Fruit fly (Drosophila melanogaster): ENCODE results near the gene CG45075.

The CG45075 gene

DNA sequence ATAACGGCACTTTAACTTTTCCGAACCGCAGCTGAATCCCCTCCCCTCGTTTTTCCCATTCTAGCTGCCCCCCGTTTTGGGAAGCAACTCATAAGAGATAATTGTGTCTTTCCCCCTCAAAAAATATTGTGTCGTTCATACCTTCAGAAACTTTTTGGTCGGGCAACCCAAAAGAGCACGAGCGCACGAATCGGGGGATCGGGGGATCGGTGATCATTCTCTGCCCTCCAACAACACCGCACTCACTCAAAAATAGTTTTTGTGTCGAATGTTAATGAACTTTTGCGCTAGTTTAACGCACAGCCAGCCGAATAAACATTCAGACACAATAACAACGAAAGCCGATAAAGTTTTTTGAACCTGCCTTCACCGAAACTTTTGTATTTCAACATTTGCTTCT, 847 bp upstream of the CG45075 start (continued):
- no peak for TF ChIP-seq Asciz (GFP tag; optimal IDR thresholded peaks at IDR 0.05)
- no peak for TF ChIP-seq vnd (GFP tag; IDR thresholded peaks at IDR 0.05; ENCODE audit: partially characterized antibody)
- peak; percentile 81 for TF ChIP-seq sd (tag; optimal IDR thresholded peaks at IDR 0.05)
- no peak for TF ChIP-seq bcd (GFP tag; optimal IDR thresholded peaks at IDR 0.05)
- no peak for TF ChIP-seq Hmr (GFP tag; optimal IDR thresholded peaks at IDR 0.05)
- TF ChIP-seq Max (GFP tag; optimal IDR thresholded peaks at IDR 0.05): no peak
- TF ChIP-seq C15 (GFP tag; IDR thresholded peaks at IDR 0.05): no peak
- no peak for TF ChIP-seq HLH54F (GFP tag; optimal IDR thresholded peaks at IDR 0.05)
- no peak for TF ChIP-seq caup (GFP tag; optimal IDR thresholded peaks at IDR 0.05; ENCODE audit: severe bottlenecking)
- TF ChIP-seq Oaz (GFP tag; IDR thresholded peaks at IDR 0.05): no peak
- TF ChIP-seq klu (GFP tag; IDR thresholded peaks at IDR 0.05): no peak
- TF ChIP-seq sug (tag; optimal IDR thresholded peaks at IDR 0.05): peak; percentile 60
- no peak for TF ChIP-seq CG32532 (GFP tag; IDR thresholded peaks at IDR 0.05)
- no peak for TF ChIP-seq Dll (GFP tag; IDR thresholded peaks at IDR 0.05; ENCODE audit: partially characterized antibody)
- TF ChIP-seq Hr51 (GFP tag; optimal IDR thresholded peaks at IDR 0.05): no peak
- TF ChIP-seq ap (GFP tag; IDR thresholded peaks at IDR 0.05): no peak
- TF ChIP-seq CG7745 (tag; optimal IDR thresholded peaks at IDR 0.05): no peak
- no peak for TF ChIP-seq CG5953 (GFP tag; IDR thresholded peaks at IDR 0.05)
- no peak for TF ChIP-seq dysf (GFP tag; IDR thresholded peaks at IDR 0.05)
- no peak for TF ChIP-seq Six4 (GFP tag; optimal IDR thresholded peaks at IDR 0.05)
- TF ChIP-seq CG42726 (GFP tag; IDR thresholded peaks at IDR 0.05; ENCODE audit: partially characterized antibody): peak; percentile 56; the same call in 1 of the 2 replicates
- no peak for TF ChIP-seq Awh (GFP tag; IDR thresholded peaks at IDR 0.05)
- TF ChIP-seq ato (GFP tag; IDR thresholded peaks at IDR 0.05; ENCODE audit: partially characterized antibody): no peak
- no peak for TF ChIP-seq NfI (GFP tag; optimal IDR thresholded peaks at IDR 0.05)
- no peak for TF ChIP-seq p53 (GFP tag; optimal IDR thresholded peaks at IDR 0.05)
- no peak for TF ChIP-seq bsh (GFP tag; optimal IDR thresholded peaks at IDR 0.05)
- TF ChIP-seq Dfd (GFP tag; optimal IDR thresholded peaks at IDR 0.05): no peak
- TF ChIP-seq BtbVII (GFP tag; optimal IDR thresholded peaks at IDR 0.05): no peak
- no peak for TF ChIP-seq sc (optimal IDR thresholded peaks at IDR 0.05)
- TF ChIP-seq sc (GFP tag; optimal IDR thresholded peaks at IDR 0.05): no peak
- no peak for TF ChIP-seq cad (GFP tag; optimal IDR thresholded peaks at IDR 0.05)
- TF ChIP-seq crol (GFP tag; IDR thresholded peaks at IDR 0.05): peak; percentile 79
- TF ChIP-seq CG18599 (GFP tag; optimal IDR thresholded peaks at IDR 0.05): no peak
- no peak for TF ChIP-seq CG11093 (GFP tag; IDR thresholded peaks at IDR 0.05)
- no peak for TF ChIP-seq Tbp (GFP tag; optimal IDR thresholded peaks at IDR 0.05)
- TF ChIP-seq CG9797 (GFP tag; optimal IDR thresholded peaks at IDR 0.05): no peak
- TF ChIP-seq kay (GFP tag; optimal IDR thresholded peaks at IDR 0.05): no peak
- no peak for TF ChIP-seq CG32772 (GFP tag; IDR thresholded peaks at IDR 0.05)
- TF ChIP-seq pros (GFP tag; optimal IDR thresholded peaks at IDR 0.05): no peak
- TF ChIP-seq psq (GFP tag; optimal IDR thresholded peaks at IDR 0.05): no peak
- no peak for TF ChIP-seq CG18476 (GFP tag; optimal IDR thresholded peaks at IDR 0.05)
- peak; percentile 68 for TF ChIP-seq CG10543 (GFP tag; optimal IDR thresholded peaks at IDR 0.05)
- no peak for TF ChIP-seq Lpt (GFP tag; optimal IDR thresholded peaks at IDR 0.05)
- TF ChIP-seq CG7271 (tag; optimal IDR thresholded peaks at IDR 0.05): no peak
- TF ChIP-seq CG5180 (GFP tag; optimal IDR thresholded peaks at IDR 0.05): no peak
- no peak for TF ChIP-seq CG6272 (GFP tag; IDR thresholded peaks at IDR 0.05)
- no peak for TF ChIP-seq CG32767 (GFP tag; IDR thresholded peaks at IDR 0.05)
- TF ChIP-seq h (optimal IDR thresholded peaks at IDR 0.05): no peak
- no peak for TF ChIP-seq tup (GFP tag; optimal IDR thresholded peaks at IDR 0.05)
- no peak for TF ChIP-seq knrl (GFP tag; IDR thresholded peaks at IDR 0.05; ENCODE audit: partially characterized antibody)
- no peak for TF ChIP-seq kah (GFP tag; optimal IDR thresholded peaks at IDR 0.05)
- no peak for TF ChIP-seq ac (GFP tag; optimal IDR thresholded peaks at IDR 0.05)

Measured in whole organism, embryonic.